Worm (Caenorhabditis elegans) whole organism, L4 larva: ENCODE measurements around the gene morc-1.

ENCODE experiments used
- Y75B8A.6 ChIP-seq: fragments of 200-800 bp; sonication (Bioruptor generic); IDR thresholded peaks from 2 replicates; pipeline ENCODE4 v1.3.6; 2022; ENCODE audit warnings: missing genetic modification reagents, missing genetic modification characterization, missing compliant biosample characterization
- dpl-1 ChIP-seq: fragments of 150-350 bp; optimal IDR thresholded peaks from 2 replicates; lab custom pipeline; 2014; ENCODE audit warnings: missing biosample characterization, missing genetic modification reagents, missing genetic modification characterization
- nhr-28 ChIP-seq: fragments of 150-350 bp; optimal IDR thresholded peaks from 2 replicates; lab custom pipeline; 2014; ENCODE audit warnings: missing biosample characterization, missing genetic modification characterization
- ztf-11 ChIP-seq: fragments of 150-350 bp; optimal IDR thresholded peaks from 2 replicates; lab custom pipeline; 2014; ENCODE audit warnings: missing biosample characterization, missing genetic modification characterization

ce11 chrIII:5200349-5200748 lies 6.4 kb downstream of the morc-1 start:
- TF ChIP-seq dpl-1 (no peak), ztf-11 (tag; lab: Kevin White, UChicago) (no peak), Y75B8A.6 (GFP tag; lab: Robert Waterston, UW) (no peak), nhr-28 (tag; lab: Kevin White, UChicago) (peak; percentile 96)
